Fruit fly (Drosophila melanogaster): Measurements from ENCODE around the gene CG15695.
A peak's percentile ranks its signal among the peaks of the same experiment; 100 is the strongest.

Gene CG15695

DNA sequence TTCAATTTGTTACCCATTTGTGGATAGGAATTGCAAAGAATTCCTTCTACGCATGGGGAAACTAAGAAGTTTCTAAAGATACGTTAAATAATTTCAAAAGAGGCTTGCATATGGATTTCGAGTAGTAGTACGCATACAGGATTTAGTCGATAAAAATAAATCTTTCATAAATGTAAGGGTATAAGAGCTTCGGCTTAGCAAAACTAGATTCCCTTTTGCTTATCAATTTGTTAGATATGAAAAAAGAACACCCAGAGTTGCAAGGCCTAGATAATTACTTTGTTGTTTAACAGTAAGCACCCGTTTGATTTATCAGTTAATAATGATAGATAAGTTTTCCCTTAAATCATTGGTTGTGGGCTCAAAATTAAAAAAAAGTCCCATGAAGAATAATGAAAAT lies 3.6 kb downstream of the CG15695 start (continued):
- TF ChIP-seq CG9817 (tag; optimal IDR thresholded peaks at IDR 0.05) (no peak), CG7987 (GFP tag; optimal IDR thresholded peaks at IDR 0.05) (no peak), fu2 (GFP tag; optimal IDR thresholded peaks at IDR 0.05) (no peak), pan (optimal IDR thresholded peaks at IDR 0.05) (no peak), pan (GFP tag; optimal IDR thresholded peaks at IDR 0.05 in 1 of 2, IDR thresholded peaks at IDR 0.05 in 1 of 2) (no peak), Lim3 (GFP tag; IDR thresholded peaks at IDR 0.05) (no peak), CG3065 (GFP tag; optimal IDR thresholded peaks at IDR 0.05) (no peak), wor (GFP tag; IDR thresholded peaks at IDR 0.05) (no peak), ATbp (GFP tag; optimal IDR thresholded peaks at IDR 0.05) (no peak), sr (GFP tag; IDR thresholded peaks at IDR 0.05) (no peak), sisA (GFP tag; IDR thresholded peaks at IDR 0.05) (no peak), slp2 (GFP tag; optimal IDR thresholded peaks at IDR 0.05) (no peak), Ssrp (tag; optimal IDR thresholded peaks at IDR 0.05) (no peak), Bdp1 (GFP tag; optimal IDR thresholded peaks at IDR 0.05) (no peak)

DNA sequence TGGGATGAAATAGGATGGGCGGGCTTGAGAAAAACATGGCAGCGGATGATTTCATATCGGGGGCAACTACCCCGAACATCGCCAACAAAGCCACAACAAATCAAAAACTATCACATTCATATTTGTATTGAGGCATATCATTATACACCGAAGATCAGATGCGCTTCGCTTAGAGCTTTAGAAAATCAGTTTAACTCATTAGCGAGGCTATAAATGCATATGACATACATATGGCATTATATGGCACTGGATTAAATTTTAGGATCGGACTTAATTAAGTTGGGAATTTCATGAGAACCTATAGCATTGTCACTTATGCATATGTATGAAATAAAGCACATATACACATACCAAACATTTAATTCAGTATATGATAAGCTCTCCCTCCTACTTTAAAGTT lies 4.4 kb downstream of the CG15695 start:
- peak; percentile 21 for TF ChIP-seq Ets65A (GFP tag)
- peak; percentile 0 for TF ChIP-seq CG1603 (tag; optimal IDR thresholded peaks at IDR 0.05)
- peak; percentile 28; the same call in 1 of the 2 replicates for TF ChIP-seq Ptx1 (GFP tag; IDR thresholded peaks at IDR 0.05)
- TF ChIP-seq Meics (GFP tag; optimal IDR thresholded peaks at IDR 0.05), result peak; percentile 6
- TF ChIP-seq Med (GFP tag), result peak; percentile 58
- no peak for TF ChIP-seq vvl (GFP tag; IDR thresholded peaks at IDR 0.05)
- peak; percentile 28 for TF ChIP-seq gem (tag; optimal IDR thresholded peaks at IDR 0.05)
- TF ChIP-seq CG1529 (GFP tag; optimal IDR thresholded peaks at IDR 0.05), result no peak
- TF ChIP-seq CG7839 (tag; optimal IDR thresholded peaks at IDR 0.05), result peak; percentile 40
- TF ChIP-seq Poxn (GFP tag; IDR thresholded peaks at IDR 0.05), result no peak
- no peak for TF ChIP-seq bbx (GFP tag; IDR thresholded peaks at IDR 0.05; ENCODE audit: partially characterized antibody)
- TF ChIP-seq tup (GFP tag; optimal IDR thresholded peaks at IDR 0.05), result no peak
- TF ChIP-seq MTF-1 (GFP tag; optimal IDR thresholded peaks at IDR 0.05; ENCODE audit: borderline replicate concordance), result no peak
- TF ChIP-seq CG2678 (tag; optimal IDR thresholded peaks at IDR 0.05), result peak; percentile 29
- TF ChIP-seq row (GFP tag; IDR thresholded peaks at IDR 0.05), result 0 out of 3 replicates have a peak, but pooled peaks have one; percentile 12
- no peak for TF ChIP-seq Fer2 (tag; optimal IDR thresholded peaks at IDR 0.05)
- no peak for TF ChIP-seq CG8478 (optimal IDR thresholded peaks at IDR 0.05)
- no peak for TF ChIP-seq Xrp1 (GFP tag; IDR thresholded peaks at IDR 0.05)
- no peak for TF ChIP-seq grau (tag; optimal IDR thresholded peaks at IDR 0.05)
- TF ChIP-seq CG12942 (GFP tag; optimal IDR thresholded peaks at IDR 0.05), result no peak
- peak; percentile 3 for TF ChIP-seq CG10979 (tag; optimal IDR thresholded peaks at IDR 0.05)
- TF ChIP-seq Nf-YB (GFP tag; optimal IDR thresholded peaks at IDR 0.05), result peak; percentile 64
- no peak for TF ChIP-seq exex (tag; optimal IDR thresholded peaks at IDR 0.05)
- TF ChIP-seq Sox100B (GFP tag; optimal IDR thresholded peaks at IDR 0.05), result no peak
- peak; percentile 94 for TF ChIP-seq D19A (tag; optimal IDR thresholded peaks at IDR 0.05)
- no peak for TF ChIP-seq MBD-R2 (GFP tag; IDR thresholded peaks at IDR 0.05)
- TF ChIP-seq GATAe (GFP tag; conservative IDR thresholded peaks at IDR 0.05), result no peak
- TF ChIP-seq ind (GFP tag; optimal IDR thresholded peaks at IDR 0.05), result no peak
- TF ChIP-seq CG18599 (GFP tag; optimal IDR thresholded peaks at IDR 0.05), result peak; percentile 23
- TF ChIP-seq MESR4 (GFP tag; optimal IDR thresholded peaks at IDR 0.05), result no peak
- peak; percentile 45 for TF ChIP-seq sens (GFP tag)
